Fruit fly (Drosophila melanogaster) whole organism, embryonic: ENCODE results near the gene CG7565.

ENCODE experiments used
- Antp ChIP-seq: fragments of 200-800 bp; sonication (Bioruptor generic); optimal IDR thresholded peaks from 3 replicates; lab custom pipeline; 2016; ENCODE audit warnings: missing biosample characterization, missing genetic modification characterization
- Atf3 ChIP-seq: fragments of 200-800 bp; sonication (Bioruptor generic); optimal IDR thresholded peaks from 3 replicates; lab custom pipeline; 2016; ENCODE audit warnings: missing biosample characterization, missing genetic modification characterization
- Bgb ChIP-seq: fragments of 200-800 bp; sonication (Bioruptor generic); IDR thresholded peaks from 2 replicates; pipeline ENCODE4 v1.3.6; 2022; ENCODE audit warnings: missing biosample characterization, missing genetic modification characterization; ENCODE audit not compliant: partially characterized antibody
- CG10209 ChIP-seq: fragments of 200-800 bp; sonication (Bioruptor generic); optimal IDR thresholded peaks from 3 replicates; lab custom pipeline; 2017; ENCODE audit warnings: missing biosample characterization, mild to moderate bottlenecking, missing genetic modification characterization, missing genetic modification reagents
- CG1024 ChIP-seq: fragments of 200-800 bp; sonication (Bioruptor generic); IDR thresholded peaks from 2 replicates; pipeline ENCODE4 v1.3.6; 2022; ENCODE audit warnings: missing biosample characterization, missing genetic modification characterization
- CG10565 ChIP-seq: fragments of 200-800 bp; sonication (Bioruptor generic); optimal IDR thresholded peaks from 3 replicates; lab custom pipeline; 2016; ENCODE audit warnings: missing biosample characterization, mild to moderate bottlenecking, missing genetic modification characterization
- CG10654 ChIP-seq: fragments of 200-800 bp; sonication (Bioruptor generic); optimal IDR thresholded peaks from 2 replicates; lab custom pipeline; 2016; ENCODE audit warnings: missing biosample characterization, missing genetic modification characterization
- CG11560 ChIP-seq: fragments of 200-800 bp; sonication (Bioruptor generic); IDR thresholded peaks from 3 replicates; pipeline ENCODE4 v1.3.6; 2022; ENCODE audit warnings: missing biosample characterization, missing genetic modification characterization
- CG14441 ChIP-seq: fragments of 200-800 bp; sonication (Bioruptor generic); IDR thresholded peaks from 2 replicates; pipeline ENCODE4 v1.3.6; 2022; ENCODE audit warnings: missing biosample characterization, missing genetic modification characterization
- CG15696 ChIP-seq: fragments of 200-800 bp; sonication (Bioruptor generic); optimal IDR thresholded peaks from 2 replicates; lab custom pipeline; 2019; ENCODE audit warnings: missing biosample characterization, mild to moderate bottlenecking, missing genetic modification characterization, moderate library complexity
- CG16813 ChIP-seq: fragments of 200-800 bp; sonication (Bioruptor generic); IDR thresholded peaks from 3 replicates; pipeline ENCODE4 v1.3.6; 2022; ENCODE audit warnings: missing biosample characterization, missing genetic modification characterization; ENCODE audit not compliant: partially characterized antibody
- CG18476 ChIP-seq: fragments of 200-800 bp; sonication (Bioruptor generic); optimal IDR thresholded peaks from 2 replicates; lab custom pipeline; 2016; ENCODE audit warnings: missing biosample characterization, mild to moderate bottlenecking, missing genetic modification characterization
- CG2120 ChIP-seq: fragments of 200-800 bp; sonication (Bioruptor generic); optimal IDR thresholded peaks from 3 replicates; lab custom pipeline; 2016; ENCODE audit warnings: missing biosample characterization, missing genetic modification characterization
- CG2202 ChIP-seq: fragments of 200-800 bp; sonication (Bioruptor generic); optimal IDR thresholded peaks from 2 replicates; lab custom pipeline; 2018; ENCODE audit warnings: missing biosample characterization, mild to moderate bottlenecking, missing genetic modification characterization
- CG32532 ChIP-seq: fragments of 200-800 bp; sonication (Bioruptor generic); IDR thresholded peaks from 2 replicates; pipeline ENCODE4 v1.3.6; 2022; ENCODE audit warnings: missing biosample characterization, missing genetic modification characterization
- CG7271 ChIP-seq: fragments of 200-800 bp; sonication (Bioruptor generic); optimal IDR thresholded peaks from 2 replicates; lab custom pipeline; 2018; ENCODE audit warnings: missing biosample characterization, mild to moderate bottlenecking, missing genetic modification characterization, moderate library complexity
- CG9437 ChIP-seq: fragments of 200-800 bp; sonication (Bioruptor generic); optimal IDR thresholded peaks from 2 replicates; lab custom pipeline; 2018; ENCODE audit warnings: missing biosample characterization, mild to moderate bottlenecking, missing genetic modification characterization
- CG9932 ChIP-seq: fragments of 200-800 bp; sonication (Bioruptor generic); IDR thresholded peaks from 2 replicates; pipeline ENCODE4 v1.3.6; 2022; ENCODE audit warnings: missing biosample characterization, missing genetic modification characterization
- D19A ChIP-seq: fragments of 200-800 bp; optimal IDR thresholded peaks from 3 replicates; lab custom pipeline; 2019; ENCODE audit warnings: missing biosample characterization, mild to moderate bottlenecking, missing genetic modification characterization, moderate library complexity
- Deaf1 ChIP-seq: fragments of 200-800 bp; optimal IDR thresholded peaks from 3 replicates; lab custom pipeline; 2019; ENCODE audit warnings: missing biosample characterization, mild to moderate bottlenecking, missing genetic modification characterization, moderate library complexity
- Dref ChIP-seq: fragments of 200-800 bp; sonication (Bioruptor generic); IDR thresholded peaks from 2 replicates; pipeline ENCODE4 v1.3.6; 2022; ENCODE audit warnings: missing biosample characterization, missing genetic modification characterization
- H15 ChIP-seq: fragments of 200-800 bp; sonication (Bioruptor generic); IDR thresholded peaks from 3 replicates; pipeline ENCODE4 v1.3.6; 2022; ENCODE audit warnings: missing biosample characterization, missing genetic modification characterization
- Lpt ChIP-seq: fragments of >200 bp; optimal IDR thresholded peaks from 2 replicates; lab custom pipeline; 2018; ENCODE audit warnings: missing biosample characterization, missing genetic modification characterization
- Neu2 ChIP-seq: fragments of 200-800 bp; sonication (Bioruptor generic); optimal IDR thresholded peaks from 3 replicates; lab custom pipeline; 2016; ENCODE audit warnings: missing biosample characterization, missing genetic modification characterization, borderline replicate concordance
- Rfx ChIP-seq: fragments of 200-800 bp; sonication (Bioruptor generic); IDR thresholded peaks from 2 replicates; pipeline ENCODE4 v1.3.6; 2022; ENCODE audit warnings: missing biosample characterization, missing genetic modification characterization
- Side ChIP-seq: fragments of 200-800 bp; sonication (Bioruptor generic); optimal IDR thresholded peaks from 2 replicates; lab custom pipeline; 2016; ENCODE audit warnings: missing biosample characterization, missing genetic modification characterization
- Sox102F ChIP-seq: fragments of 200-800 bp; sonication (Bioruptor generic); optimal IDR thresholded peaks from 2 replicates; lab custom pipeline; 2018; ENCODE audit warnings: missing biosample characterization, mild to moderate bottlenecking, missing genetic modification characterization, moderate library complexity
- Usf ChIP-seq: fragments of 200-800 bp; sonication (Bioruptor generic); optimal IDR thresholded peaks from 2 replicates; lab custom pipeline; 2017; ENCODE audit warnings: missing genotype, missing biosample characterization, missing genetic modification characterization
- ara ChIP-seq: fragments of 200-800 bp; sonication (Bioruptor generic); IDR thresholded peaks from 2 replicates; pipeline ENCODE4 v1.3.6; 2022; ENCODE audit warnings: missing biosample characterization, missing genetic modification characterization
- cato ChIP-seq: fragments of 200-800 bp; sonication (Bioruptor generic); optimal IDR thresholded peaks from 2 replicates; lab custom pipeline; 2016; ENCODE audit warnings: missing biosample characterization, missing genetic modification characterization, borderline replicate concordance
- cwo ChIP-seq: fragments of 200-800 bp; sonication (Bioruptor generic); optimal IDR thresholded peaks from 3 replicates; lab custom pipeline; 2017; ENCODE audit warnings: missing biosample characterization, missing genetic modification characterization, mild to moderate bottlenecking, moderate library complexity, missing genetic modification reagents
- dm ChIP-seq: fragments of 200-800 bp; sonication (Bioruptor generic); optimal IDR thresholded peaks from 3 replicates; lab custom pipeline; 2016; ENCODE audit warnings: missing biosample characterization, missing genetic modification characterization
- dmrt11E ChIP-seq: fragments of 200-800 bp; sonication (Bioruptor generic); optimal IDR thresholded peaks from 3 replicates; lab custom pipeline; 2018; ENCODE audit warnings: missing biosample characterization, mild to moderate bottlenecking, missing genetic modification characterization, moderate library complexity
- dmrt99B ChIP-seq: fragments of 200-800 bp; sonication (Bioruptor generic); optimal IDR thresholded peaks from 2 replicates; lab custom pipeline; 2018; ENCODE audit warnings: missing biosample characterization, mild to moderate bottlenecking, missing genetic modification characterization, moderate library complexity
- en ChIP-seq: fragments of 200-800 bp; sonication (Bioruptor generic); optimal IDR thresholded peaks from 2 replicates; lab custom pipeline; 2016; ENCODE audit warnings: missing biosample characterization, missing genetic modification characterization
- exex ChIP-seq: fragments of 200-800 bp; sonication (Bioruptor generic); optimal IDR thresholded peaks from 4 replicates; lab custom pipeline; 2018; ENCODE audit warnings: missing biosample characterization, mild to moderate bottlenecking, missing genetic modification characterization, moderate library complexity
- grau ChIP-seq: fragments of 200-800 bp; optimal IDR thresholded peaks from 3 replicates; lab custom pipeline; 2019; ENCODE audit warnings: missing biosample characterization, mild to moderate bottlenecking, missing genetic modification characterization, moderate library complexity
- ken ChIP-seq: fragments of 200-800 bp; sonication (Bioruptor generic); IDR thresholded peaks from 3 replicates; pipeline ENCODE4 v1.3.6; 2022; ENCODE audit warnings: missing biosample characterization, missing genetic modification characterization
- lab ChIP-seq: fragments of 200-800 bp; sonication (Bioruptor generic); optimal IDR thresholded peaks from 3 replicates; lab custom pipeline; 2017; ENCODE audit warnings: missing biosample characterization, missing genetic modification characterization, mild to moderate bottlenecking, moderate library complexity, missing genetic modification reagents
- lmd ChIP-seq: fragments of 200-800 bp; sonication (Bioruptor generic); IDR thresholded peaks from 2 replicates; pipeline ENCODE4 v1.3.6; 2022; ENCODE audit warnings: missing biosample characterization, missing genetic modification characterization
- oc ChIP-seq: fragments of 200-800 bp; sonication (Bioruptor generic); optimal IDR thresholded peaks from 2 replicates; lab custom pipeline; 2018; ENCODE audit warnings: missing biosample characterization, mild to moderate bottlenecking, missing genetic modification characterization, moderate library complexity
- pho ChIP-seq: fragments of 200-800 bp; sonication (Bioruptor generic); optimal IDR thresholded peaks from 2 replicates; lab custom pipeline; 2016; ENCODE audit warnings: missing biosample characterization, missing genetic modification characterization
- pita ChIP-seq: fragments of 200-800 bp; sonication (Bioruptor generic); optimal IDR thresholded peaks from 2 replicates; lab custom pipeline; 2017; ENCODE audit warnings: missing biosample characterization, mild to moderate bottlenecking, missing genetic modification characterization
- pnt ChIP-seq: fragments of 200-800 bp; sonication (Bioruptor generic); optimal IDR thresholded peaks from 3 replicates; lab custom pipeline; 2016; ENCODE audit warnings: missing biosample characterization, missing genetic modification characterization
- pzg ChIP-seq: fragments of 200-800 bp; sonication (Bioruptor generic); optimal IDR thresholded peaks from 3 replicates; lab custom pipeline; 2018; ENCODE audit warnings: missing biosample characterization, mild to moderate bottlenecking, missing genetic modification characterization, moderate library complexity
- ro ChIP-seq: fragments of 200-800 bp; sonication (Bioruptor generic); IDR thresholded peaks from 2 replicates; pipeline ENCODE4 v1.3.6; 2022; ENCODE audit warnings: missing biosample characterization, missing genetic modification characterization
- row ChIP-seq: fragments of 200-800 bp; sonication (Bioruptor generic); IDR thresholded peaks from 3 replicates; pipeline ENCODE4 v1.3.6; 2022; ENCODE audit warnings: missing biosample characterization, missing genetic modification characterization
- slbo ChIP-seq: fragments of 200-800 bp; sonication (Bioruptor generic); IDR thresholded peaks from 2 replicates; pipeline ENCODE4 v1.3.6; 2022; ENCODE audit warnings: missing biosample characterization, missing genetic modification characterization
- sqz ChIP-seq: fragments of 200-800 bp; sonication (Bioruptor generic); optimal IDR thresholded peaks from 3 replicates; lab custom pipeline; 2018; ENCODE audit warnings: missing biosample characterization, mild to moderate bottlenecking, missing genetic modification characterization
- ttk ChIP-seq: fragments of 200-800 bp; sonication (Bioruptor generic); IDR thresholded peaks from 2 replicates; pipeline ENCODE4 v2.1.2; 2022; ENCODE audit warnings: missing biosample characterization, missing genetic modification characterization
- tx ChIP-seq: fragments of 200-800 bp; sonication (Bioruptor generic); optimal IDR thresholded peaks from 2 replicates; lab custom pipeline; 2016; ENCODE audit warnings: missing biosample characterization, missing genetic modification characterization

Gene CG7565

DNA sequence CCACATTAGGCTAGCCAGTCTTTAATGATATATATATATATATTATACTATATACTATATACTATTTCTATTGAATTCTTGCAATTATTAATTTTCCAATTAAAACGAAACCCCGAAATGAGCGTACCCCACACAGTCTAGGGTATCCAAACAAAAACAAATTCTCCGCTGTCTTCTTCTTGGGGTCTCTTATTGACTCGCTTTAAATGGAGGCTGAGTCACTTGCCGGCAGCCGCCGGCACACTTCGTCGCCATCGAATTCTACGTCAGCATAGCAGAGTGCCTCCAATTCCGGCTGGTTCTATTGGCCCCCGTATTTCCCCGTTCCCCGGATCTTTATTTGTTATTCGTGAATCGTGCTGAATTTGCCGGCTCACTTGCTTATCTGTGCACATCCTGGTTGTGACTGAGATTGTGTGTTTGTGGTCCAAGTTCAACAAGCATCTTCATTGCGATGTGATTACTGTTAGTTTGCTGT lies 3.1 kb upstream of the CG7565 start (continued):
- TF ChIP-seq pho (GFP tag; lab: Kevin White, UChicago): no peak
- no peak for TF ChIP-seq ken (GFP tag; lab: Robert Waterston, UW)
- TF ChIP-seq grau (tag; lab: Kevin White, UChicago): peak; percentile 59
- no peak for TF ChIP-seq en (GFP tag; lab: Kevin White, UChicago)
- TF ChIP-seq H15 (GFP tag; lab: Robert Waterston, UW): no peak
- TF ChIP-seq exex: no peak
- no peak for TF ChIP-seq dm (GFP tag; lab: Kevin White, UChicago)
- TF ChIP-seq Neu2 (GFP tag; lab: Kevin White, UChicago): no peak
- no peak for TF ChIP-seq CG16813 (GFP tag; lab: Robert Waterston, UW)
- no peak for TF ChIP-seq Usf (GFP tag; lab: Kevin White, UChicago)
- no peak for TF ChIP-seq CG7271 (tag; lab: Kevin White, UChicago)
- TF ChIP-seq Deaf1 (tag; lab: Kevin White, UChicago): peak; percentile 24
- peak; percentile 46; the same call in 2 of the 3 replicates for TF ChIP-seq row (GFP tag; lab: Robert Waterston, UW)
- no peak for TF ChIP-seq CG2202 (tag; lab: Kevin White, UChicago)
- peak; percentile 64 for TF ChIP-seq CG32532 (GFP tag; lab: Robert Waterston, UW)
- TF ChIP-seq CG1024 (GFP tag; lab: Robert Waterston, UW): no peak
- TF ChIP-seq CG11560: no peak
- peak; percentile 33 for TF ChIP-seq Sox102F (GFP tag; lab: Kevin White, UChicago)
- no peak for TF ChIP-seq Lpt (GFP tag; lab: Kevin White, UChicago)
- peak; percentile 38 for TF ChIP-seq D19A (tag; lab: Kevin White, UChicago)
- TF ChIP-seq CG15696: no peak
- TF ChIP-seq dmrt11E: no peak
- no peak for TF ChIP-seq CG18476 (GFP tag; lab: Kevin White, UChicago)
- TF ChIP-seq ttk (GFP tag; lab: Robert Waterston, UW): no peak
- TF ChIP-seq CG10565 (GFP tag; lab: Kevin White, UChicago): no peak
- peak; percentile 11; the same call in 1 of the 2 replicates for TF ChIP-seq lmd (GFP tag; lab: Robert Waterston, UW)
- no peak for TF ChIP-seq CG14441 (GFP tag; lab: Robert Waterston, UW)
- TF ChIP-seq dmrt99B: peak; percentile 24
- no peak for TF ChIP-seq Atf3 (GFP tag; lab: Kevin White, UChicago)
- no peak for TF ChIP-seq pnt (GFP tag; lab: Kevin White, UChicago)
- peak; percentile 36 for TF ChIP-seq CG10209 (GFP tag; lab: Kevin White, UChicago)
- TF ChIP-seq CG2120 (GFP tag; lab: Kevin White, UChicago): peak; percentile 12
- TF ChIP-seq pzg (GFP tag; lab: Kevin White, UChicago): no peak
- TF ChIP-seq ara: no peak
- TF ChIP-seq lab (GFP tag; lab: Kevin White, UChicago): peak; percentile 32
- TF ChIP-seq cwo (GFP tag; lab: Kevin White, UChicago): peak; percentile 76
- no peak for TF ChIP-seq cato (GFP tag; lab: Kevin White, UChicago)
- no peak for TF ChIP-seq sqz
- no peak for TF ChIP-seq Antp (GFP tag; lab: Kevin White, UChicago)
- peak; percentile 33; the same call in 1 of the 2 replicates for TF ChIP-seq Rfx
- no peak for TF ChIP-seq tx
- no peak for TF ChIP-seq pita
- no peak for TF ChIP-seq CG9437 (GFP tag; lab: Kevin White, UChicago)
- TF ChIP-seq slbo: peak; percentile 55
- TF ChIP-seq Side: no peak
- no peak for TF ChIP-seq Dref (GFP tag; lab: Robert Waterston, UW)
- no peak for TF ChIP-seq Bgb (GFP tag; lab: Robert Waterston, UW)
- TF ChIP-seq CG9932 (GFP tag; lab: Robert Waterston, UW): peak; percentile 59
- no peak for TF ChIP-seq ro (GFP tag; lab: Robert Waterston, UW)
- TF ChIP-seq oc (tag; lab: Kevin White, UChicago): no peak
- no peak for TF ChIP-seq CG10654 (GFP tag; lab: Kevin White, UChicago)
